Worm (Caenorhabditis elegans): Measurements from ENCODE around the gene C15C8.7.

DNA sequence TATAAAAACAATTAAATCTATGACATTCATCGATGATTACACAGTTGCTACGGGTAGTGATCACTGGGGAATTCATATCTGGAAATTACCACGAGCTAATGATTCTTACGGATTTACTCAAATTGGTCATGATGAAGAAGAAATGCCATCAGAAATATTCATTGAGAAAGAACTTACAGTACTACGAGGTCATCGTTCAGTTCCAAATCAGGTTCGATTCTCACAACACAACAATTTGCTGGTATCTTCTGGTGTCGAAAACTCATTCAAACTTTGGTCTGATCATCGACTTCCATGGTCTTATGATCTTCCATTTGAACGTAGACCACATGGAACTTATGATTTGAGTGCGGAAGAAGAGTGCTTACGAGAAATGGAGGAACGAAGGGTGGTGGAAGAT is 38.3 kb downstream of the C15C8.7 start:
- TF ChIP-seq pha-4 (tag; optimal IDR thresholded peaks at IDR 0.05) (no peak), nhr-2 (tag; optimal IDR thresholded peaks at IDR 0.05) (no peak), nhr-76 (tag; optimal IDR thresholded peaks at IDR 0.05) (no peak), unc-62 (GFP tag; optimal IDR thresholded peaks at IDR 0.05) (no peak), blmp-1 (tag; optimal IDR thresholded peaks at IDR 0.05) (no peak), tbx-8 (GFP tag; optimal IDR thresholded peaks at IDR 0.05) (no peak), unc-39 (tag; optimal IDR thresholded peaks at IDR 0.05) (no peak), lsy-2 (tag; optimal IDR thresholded peaks at IDR 0.05) (no peak)
